Worm (Caenorhabditis elegans): ENCODE measurements around the gene ntc-1.

DNA sequence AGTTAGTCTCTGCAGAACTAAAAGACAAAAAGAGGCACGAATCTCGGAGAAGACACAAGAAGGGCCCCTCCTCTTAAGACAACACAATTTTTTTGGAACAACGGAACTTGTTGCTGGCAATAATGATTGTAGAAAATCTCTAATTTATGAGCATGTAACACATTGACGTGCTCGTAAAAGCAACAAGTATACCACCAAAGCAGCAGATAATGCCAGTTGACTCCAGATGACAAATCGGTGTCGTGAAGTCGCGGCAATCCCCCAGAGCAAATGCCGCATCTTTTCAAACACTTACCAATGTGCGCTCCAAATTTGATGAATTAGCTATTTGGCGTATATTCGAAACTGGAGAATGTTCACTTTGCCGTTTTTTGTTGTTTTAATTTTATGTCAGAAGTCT lies 1.7 kb upstream of the ntc-1 start:
- TF ChIP-seq unc-62 (GFP tag; optimal IDR thresholded peaks at IDR 0.05), result no peak
- no peak for TF ChIP-seq ceh-16 (tag; optimal IDR thresholded peaks at IDR 0.05)
